Fruit fly (Drosophila melanogaster): ENCODE measurements around the gene CG34345.

Gene CG34345

DNA sequence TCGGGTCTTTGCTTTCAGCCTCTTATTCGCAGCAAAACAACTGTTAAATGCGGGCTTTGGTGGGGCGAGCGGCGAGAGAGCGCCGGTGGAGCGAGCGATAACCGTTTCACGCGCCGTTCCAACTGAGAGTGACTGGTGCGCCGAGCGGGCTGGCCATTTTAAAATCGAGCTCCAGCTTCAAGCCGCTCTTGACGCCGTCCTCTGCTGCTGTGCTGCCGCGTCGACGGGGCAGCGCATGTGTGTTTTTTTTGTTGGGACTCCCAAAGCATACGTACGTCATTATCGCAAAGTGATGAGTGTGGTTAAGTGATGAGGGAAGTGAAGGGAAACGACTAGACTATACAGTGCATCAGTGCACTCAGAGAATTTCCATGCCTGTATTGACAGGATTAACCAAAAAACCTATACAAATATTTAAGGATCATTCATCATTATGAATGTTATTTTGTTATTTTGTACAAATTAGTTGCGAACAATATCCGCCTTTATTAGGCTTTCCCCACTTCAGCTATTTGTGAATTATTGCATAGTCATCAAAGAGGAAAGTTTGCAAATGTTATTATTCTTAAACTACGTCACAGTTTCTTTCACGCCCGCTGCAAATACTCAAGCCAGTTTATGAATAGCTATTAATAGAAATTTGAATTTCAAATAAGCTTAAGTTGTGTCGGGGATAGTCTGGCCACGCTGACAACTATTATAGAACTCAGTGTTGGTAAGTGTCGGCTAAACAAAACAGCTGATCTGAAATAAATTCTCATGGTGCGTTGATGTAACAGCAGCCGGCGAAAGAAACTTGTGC is 50.5 kb downstream of the CG34345 start, which contains the start of gene Spn27A (continued):
- peak; percentile 16 for TF ChIP-seq fd85E (GFP tag; optimal IDR thresholded peaks at IDR 0.05)
- TF ChIP-seq CG3919 (GFP tag; optimal IDR thresholded peaks at IDR 0.05), result no peak
- TF ChIP-seq fd59A (GFP tag; optimal IDR thresholded peaks at IDR 0.05), result peak; percentile 60
- TF ChIP-seq lz (GFP tag; optimal IDR thresholded peaks at IDR 0.05), result peak; percentile 75
- no peak for TF ChIP-seq CG7368 (GFP tag; optimal IDR thresholded peaks at IDR 0.05)
- no peak for TF ChIP-seq Eip75B (GFP tag; optimal IDR thresholded peaks at IDR 0.05)
- TF ChIP-seq ss (GFP tag; optimal IDR thresholded peaks at IDR 0.05), result no peak
- no peak for TF ChIP-seq pdm3 (GFP tag; optimal IDR thresholded peaks at IDR 0.05)
- TF ChIP-seq CG10669 (GFP tag; optimal IDR thresholded peaks at IDR 0.05), result no peak
- TF ChIP-seq Eip93F (GFP tag; optimal IDR thresholded peaks at IDR 0.05), result no peak
- peak; percentile 79 for TF ChIP-seq CG15336 (GFP tag; IDR thresholded peaks at IDR 0.05)
- TF ChIP-seq Smox (GFP tag; optimal IDR thresholded peaks at IDR 0.05), result no peak
- no peak for TF ChIP-seq CG6808 (GFP tag; optimal IDR thresholded peaks at IDR 0.05)
- TF ChIP-seq Hr4 (GFP tag; optimal IDR thresholded peaks at IDR 0.05), result peak; percentile 88
- TF ChIP-seq CG1621 (tag; optimal IDR thresholded peaks at IDR 0.05), result peak; percentile 23
- TF ChIP-seq CG9139 (GFP tag; optimal IDR thresholded peaks at IDR 0.05), result peak; percentile 68
- TF ChIP-seq achi (GFP tag; optimal IDR thresholded peaks at IDR 0.05), result no peak
- peak; percentile 93 for TF ChIP-seq Eip78C (GFP tag)
- no peak for TF ChIP-seq Met (GFP tag; optimal IDR thresholded peaks at IDR 0.05)
- TF ChIP-seq net (GFP tag; optimal IDR thresholded peaks at IDR 0.05), result no peak
- TF ChIP-seq Hr38 (GFP tag; optimal IDR thresholded peaks at IDR 0.05), result no peak
- peak; percentile 83 for TF ChIP-seq vri (GFP tag; optimal IDR thresholded peaks at IDR 0.05)
- TF ChIP-seq Blimp-1 (GFP tag; optimal IDR thresholded peaks at IDR 0.05), result peak; percentile 20
- peak; percentile 73 for TF ChIP-seq CG6854 (GFP tag; optimal IDR thresholded peaks at IDR 0.05)
